Worm (Caenorhabditis elegans) whole organism, L4/young adult: ENCODE measurements around the gene nmr-1.

ENCODE experiments used
- W03F9.2 ChIP-seq: fragments of 150-350 bp; optimal IDR thresholded peaks from 2 replicates; lab custom pipeline; 2014; ENCODE audit warnings: missing biosample characterization, missing genetic modification characterization
- dao-5 ChIP-seq: sonication (generic microtip); optimal IDR thresholded peaks from 2 replicates; lab custom pipeline; 2016; ENCODE audit warnings: missing genotype, missing genetic modification characterization, moderate library complexity, missing compliant biosample characterization
- him-1 ChIP-seq: sonication (generic microtip); optimal IDR thresholded peaks from 2 replicates; lab custom pipeline; 2016; ENCODE audit warnings: missing genotype, missing genetic modification reagents, missing genetic modification characterization, missing compliant biosample characterization

nmr-1 gene

DNA sequence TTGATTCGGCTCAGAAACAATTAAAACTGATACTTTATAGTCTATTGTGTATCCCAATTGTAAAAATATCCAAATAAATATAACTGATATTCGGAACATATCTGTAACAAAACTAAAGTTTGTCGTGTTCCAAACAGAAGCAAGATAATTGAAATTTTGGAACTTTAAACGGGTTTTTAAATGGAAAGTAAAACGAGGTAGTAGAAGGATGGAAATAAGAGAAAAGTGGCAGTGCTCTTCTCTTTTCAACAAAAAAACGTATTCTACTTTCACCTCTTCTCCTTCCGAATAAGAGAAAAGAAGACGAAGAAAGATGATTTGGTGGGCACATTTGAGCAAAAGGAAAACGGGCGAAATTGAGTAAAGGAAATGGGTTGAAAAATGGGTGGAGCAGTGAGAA is at the start of gene nmr-1:
nmr-1 (minus strand) TSS at position 101 of the 400 bp plus-strand sequence.
- no peak for TF ChIP-seq W03F9.2
- TF ChIP-seq dao-5 (tag; lab: Kevin White, UChicago): no peak
- no peak for TF ChIP-seq him-1 (tag; lab: Kevin White, UChicago)

DNA sequence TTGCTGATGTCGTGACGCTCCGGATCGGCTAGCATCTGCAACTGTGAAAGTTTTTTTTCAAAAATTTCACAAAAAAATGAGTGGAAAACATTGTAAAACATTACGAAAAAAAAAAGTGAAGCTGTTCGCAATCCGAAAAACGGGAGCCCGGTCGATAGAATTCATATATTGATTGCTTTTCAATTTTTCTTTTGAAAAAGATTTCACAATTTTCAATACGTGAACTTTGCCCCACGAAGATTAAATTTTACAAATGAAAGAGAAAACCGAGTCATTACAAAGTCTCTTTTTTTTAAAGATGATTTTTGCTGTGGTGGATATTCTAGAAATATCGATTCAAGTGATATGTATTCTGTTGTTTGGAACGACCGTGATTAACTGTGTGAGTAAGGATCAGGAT is 48.0 kb upstream of the nmr-1 start, which contains the start of gene F12A10.6:
F12A10.6 (minus strand) TSS at position 101 of the 400 bp plus-strand sequence.
- TF ChIP-seq dao-5 (tag; lab: Kevin White, UChicago) (no peak), him-1 (tag; lab: Kevin White, UChicago) (no peak), W03F9.2 (no peak)

DNA sequence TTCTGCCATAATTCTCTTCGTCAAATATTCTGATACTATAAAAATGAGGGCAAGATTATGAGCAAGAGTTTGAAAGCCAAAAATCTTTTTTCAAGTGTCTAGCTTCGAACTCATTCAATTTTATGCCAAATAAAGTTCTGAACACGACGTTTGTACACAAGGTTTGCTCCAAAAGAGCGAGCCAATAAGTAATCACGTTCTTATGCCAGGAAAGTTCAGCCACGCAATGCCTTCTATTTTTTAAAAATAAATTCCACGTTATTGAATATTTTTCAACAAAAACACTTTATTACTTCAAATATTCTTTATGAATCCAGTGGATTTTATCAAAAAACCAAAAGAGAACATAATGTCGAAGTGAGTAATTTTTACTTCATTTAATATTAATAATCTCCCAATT is 41.4 kb upstream of the nmr-1 start, which contains the start of gene nep-5:
nep-5 (plus strand) TSS at position 301 of the 400 bp plus-strand sequence.
- TF ChIP-seq him-1 (tag; lab: Kevin White, UChicago) (no peak), W03F9.2 (no peak), dao-5 (tag; lab: Kevin White, UChicago) (no peak)

- TF ChIP-seq him-1 (tag; lab: Kevin White, UChicago) (no peak), W03F9.2 (no peak), dao-5 (tag; lab: Kevin White, UChicago) (no peak)
Measured at ce11 chrII:5481982-5482381, 35.6 kb upstream of the nmr-1 start, which contains the start of gene cal-8. Gene cal-8 (minus strand): TSS chrII:5482041.

ce11 chrII:5478318-5478717 is 31.9 kb upstream of the nmr-1 start, which contains the start of gene F56D1.1:
Gene F56D1.1 (plus strand): TSS chrII:5478618.
- TF ChIP-seq dao-5 (tag; lab: Kevin White, UChicago): no peak
- no peak for TF ChIP-seq him-1 (tag; lab: Kevin White, UChicago)
- no peak for TF ChIP-seq W03F9.2

DNA sequence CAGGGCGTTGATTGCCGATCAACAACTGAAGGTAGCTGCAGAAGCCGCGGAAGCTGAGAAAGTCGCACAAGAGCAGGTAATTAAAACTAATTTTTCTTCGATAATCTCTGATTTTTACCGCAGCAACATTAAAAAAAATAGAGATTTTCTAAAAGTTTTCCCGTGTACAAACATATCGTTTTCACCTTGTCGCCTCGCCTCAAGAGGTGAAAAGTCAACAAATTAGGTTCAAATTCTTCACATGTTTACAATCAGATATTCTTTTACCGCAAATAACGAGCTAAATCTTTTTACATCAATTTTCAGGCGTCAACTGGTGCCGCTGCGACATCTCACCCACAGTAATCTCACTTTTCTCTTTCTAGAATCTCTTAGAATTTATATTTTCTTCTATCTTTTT is 28.5 kb upstream of the nmr-1 start, which contains the start of gene ilcr-2:
ilcr-2 (plus strand) TSS at position 301 of the 400 bp plus-strand sequence.
- no peak for TF ChIP-seq W03F9.2
- TF ChIP-seq dao-5 (tag; lab: Kevin White, UChicago): no peak
- TF ChIP-seq him-1 (tag; lab: Kevin White, UChicago): no peak

DNA sequence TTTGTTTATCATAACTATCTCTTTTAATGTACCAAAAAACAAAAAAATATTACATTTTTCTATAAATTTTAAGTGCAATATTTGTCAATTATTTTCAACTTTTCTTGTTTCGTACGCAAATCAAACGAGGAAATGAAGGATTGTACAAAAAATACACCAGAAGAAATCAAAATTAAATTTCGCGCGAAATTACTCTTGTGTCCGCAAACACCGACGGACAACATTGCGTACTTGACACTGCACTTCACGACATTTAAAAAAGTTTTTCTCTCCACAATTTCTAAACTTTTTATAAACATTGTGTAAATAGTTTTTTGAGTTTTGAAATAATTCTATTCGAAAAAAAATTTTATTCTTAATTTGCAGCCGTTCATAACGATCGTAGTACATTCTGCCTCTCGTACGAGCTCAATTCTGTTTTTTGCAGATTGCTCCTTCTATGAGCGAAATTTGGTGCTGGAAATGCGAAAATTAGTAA is 27.6 kb upstream of the nmr-1 start, which contains the start of gene mrps-16:
mrps-16 (plus strand) TSS at position 428 of the 478 bp plus-strand sequence.
- TF ChIP-seq dao-5 (tag; lab: Kevin White, UChicago) (no peak), W03F9.2 (peak; percentile 58), him-1 (tag; lab: Kevin White, UChicago) (no peak)

DNA sequence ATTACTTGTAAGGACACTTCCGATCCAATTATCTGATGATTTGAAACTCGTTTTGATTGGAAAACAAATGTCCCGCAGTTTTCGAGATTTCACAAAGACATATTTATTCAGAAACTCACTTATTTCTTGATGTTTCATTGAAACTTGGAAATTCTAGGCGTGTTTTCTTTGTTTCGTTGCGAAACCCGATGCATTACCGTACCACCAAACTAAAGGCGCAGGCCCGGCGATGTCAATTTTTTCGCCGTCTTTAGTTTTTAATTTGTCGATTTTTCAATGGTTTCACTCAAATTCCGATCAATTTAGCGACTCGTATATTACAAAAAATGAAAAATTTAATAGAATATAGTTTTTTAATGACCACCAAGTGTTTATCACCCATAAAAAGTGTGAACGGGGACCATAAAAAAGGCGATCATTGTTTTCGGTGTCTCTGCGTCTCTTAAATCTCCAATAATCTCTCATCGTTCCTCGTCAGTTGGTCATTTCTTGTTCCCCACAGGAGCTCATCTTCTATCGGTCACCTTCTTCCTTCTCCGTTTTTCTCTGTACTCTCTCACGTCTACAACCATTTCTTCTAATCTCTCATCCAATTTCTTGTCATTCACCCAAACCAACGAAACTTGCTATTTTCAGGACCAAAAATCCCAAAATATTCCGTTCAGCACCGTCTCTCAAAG is 19.5 kb upstream of the nmr-1 start, which contains the start of gene clr-1:
clr-1 (plus strand) TSS at position 630 of the 680 bp plus-strand sequence.
- TF ChIP-seq W03F9.2 (no peak), him-1 (tag; lab: Kevin White, UChicago) (no peak), dao-5 (tag; lab: Kevin White, UChicago) (no peak)

DNA sequence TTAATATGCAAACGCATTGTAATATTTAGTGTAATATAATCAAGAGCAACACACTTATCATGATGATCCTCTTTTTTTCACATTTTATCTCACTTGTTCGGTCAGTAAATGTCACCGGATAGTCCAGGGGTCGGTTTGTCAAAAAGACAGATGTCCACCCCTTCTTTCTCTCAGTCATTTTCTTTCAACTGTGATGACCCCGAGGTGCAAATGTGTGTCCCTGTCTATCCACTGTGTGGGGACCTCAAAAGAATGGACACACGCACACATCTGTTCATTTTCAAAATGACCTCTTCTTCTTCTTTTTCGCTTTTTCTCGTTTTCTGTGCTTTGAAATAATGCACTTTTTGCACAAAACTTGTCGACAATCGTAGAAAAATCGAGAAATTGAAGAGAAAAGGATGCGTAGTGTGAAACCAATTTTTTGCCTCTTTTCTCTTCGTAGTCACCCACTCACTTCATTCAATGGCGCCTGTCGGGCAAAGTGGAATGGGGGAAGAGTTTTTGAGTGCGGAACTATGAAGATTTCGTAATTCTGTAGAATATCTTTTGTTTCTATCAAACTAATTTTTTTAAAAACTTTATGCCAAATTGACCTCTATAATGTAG is 17.4 kb upstream of the nmr-1 start:
- TF ChIP-seq W03F9.2 (no peak), him-1 (tag; lab: Kevin White, UChicago) (no peak), dao-5 (tag; lab: Kevin White, UChicago) (no peak)

DNA sequence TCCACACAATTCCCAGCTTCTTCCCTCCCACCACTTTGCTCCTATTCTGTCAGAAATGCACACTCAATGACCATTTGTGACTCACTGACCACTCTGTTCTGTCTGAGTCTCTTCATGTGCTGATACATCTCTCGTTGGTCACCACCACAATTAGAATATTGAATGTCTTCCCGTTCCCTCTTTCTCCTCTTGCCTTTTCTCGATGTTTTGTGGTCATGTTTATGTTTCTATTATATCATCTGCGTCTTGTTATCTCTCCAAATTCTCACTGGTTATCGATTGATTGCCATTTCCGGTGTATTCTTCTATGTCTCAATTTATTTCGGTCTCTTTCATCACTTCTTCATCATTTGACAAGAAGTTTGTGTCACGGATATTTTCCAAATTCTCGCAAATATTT is 14.5 kb upstream of the nmr-1 start:
- TF ChIP-seq W03F9.2: no peak

- TF ChIP-seq W03F9.2: no peak
Measured at ce11 chrII:5459534-5459933, 13.1 kb upstream of the nmr-1 start.

DNA sequence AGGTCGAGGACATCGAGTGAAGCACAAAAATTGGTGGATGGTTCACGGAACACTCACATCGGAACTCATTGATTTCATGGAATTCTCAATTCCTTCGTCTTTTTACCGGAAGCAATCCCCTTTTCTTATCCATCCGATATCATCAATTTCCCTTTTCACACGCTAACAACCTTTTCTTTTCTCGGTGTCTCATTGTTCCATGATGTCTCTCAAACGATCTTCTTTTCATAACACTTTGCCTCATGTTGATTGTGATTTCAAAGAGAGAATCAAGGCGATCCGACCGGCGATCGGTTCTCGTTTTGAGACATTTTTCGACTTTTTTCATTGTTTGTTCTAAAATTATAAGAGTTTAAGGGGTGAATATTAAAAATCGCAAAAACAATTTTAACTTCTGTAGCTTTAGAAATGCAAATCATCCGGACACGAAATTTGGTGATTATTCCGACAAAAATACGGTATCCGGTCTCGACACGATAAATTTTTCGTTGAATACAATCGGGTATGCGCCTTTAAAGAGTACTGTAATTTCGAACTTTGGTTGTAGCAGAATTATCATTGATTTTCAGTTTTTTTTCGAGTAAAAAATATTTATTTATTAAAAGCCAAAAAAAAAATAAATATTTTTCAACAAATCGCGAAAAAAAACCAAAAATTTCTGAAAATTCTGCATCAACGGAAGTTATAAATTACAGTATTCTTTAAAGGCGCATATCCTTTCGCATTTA is 12.4 kb upstream of the nmr-1 start:
- no peak for TF ChIP-seq him-1 (tag; lab: Kevin White, UChicago)
- TF ChIP-seq dao-5 (tag; lab: Kevin White, UChicago): no peak
- no peak for TF ChIP-seq W03F9.2

ce11 chrII:5455650-5456355 is 9.4 kb upstream of the nmr-1 start, which contains the start of gene daz-1:
Gene daz-1 (plus strand): TSS chrII:5456305.
- TF ChIP-seq W03F9.2 (no peak), him-1 (tag; lab: Kevin White, UChicago) (no peak), dao-5 (tag; lab: Kevin White, UChicago) (no peak)
